Fruit fly (Drosophila melanogaster) whole organism, embryonic: Measurements from ENCODE around the gene chb.
A peak's percentile ranks its signal among the peaks of the same experiment; 100 is the strongest.

ENCODE experiments used
- Adf1 ChIP-seq: fragments of 200-800 bp; sonication (Bioruptor generic); IDR thresholded peaks from 2 replicates; pipeline ENCODE4 v1.3.6; 2022; ENCODE audit warnings: missing biosample characterization, missing genetic modification characterization
- BEAF-32 ChIP-seq: fragments of 200-800 bp; sonication (Bioruptor generic); optimal IDR thresholded peaks from 3 replicates; lab custom pipeline; 2017; ENCODE audit warnings: missing biosample characterization, missing genetic modification characterization, mild to moderate bottlenecking, moderate library complexity, missing genetic modification reagents
- Bteb2 ChIP-seq: fragments of 200-800 bp; sonication (Bioruptor generic); optimal IDR thresholded peaks from 2 replicates; lab custom pipeline; 2016; ENCODE audit warnings: missing biosample characterization, missing genetic modification characterization
- CG10565 ChIP-seq: fragments of 200-800 bp; sonication (Bioruptor generic); optimal IDR thresholded peaks from 3 replicates; lab custom pipeline; 2016; ENCODE audit warnings: missing biosample characterization, mild to moderate bottlenecking, missing genetic modification characterization
- CG11398 ChIP-seq: fragments of 200-800 bp; sonication (Bioruptor generic); optimal IDR thresholded peaks from 2 replicates; lab custom pipeline; 2016; ENCODE audit warnings: missing biosample characterization, missing genetic modification characterization
- CG12071 ChIP-seq: fragments of 200-800 bp; sonication (Bioruptor generic); optimal IDR thresholded peaks from 3 replicates; lab custom pipeline; 2018; ENCODE audit warnings: missing biosample characterization, mild to moderate bottlenecking, missing genetic modification characterization
- CG17361 ChIP-seq: fragments of 200-800 bp; sonication (Bioruptor generic); IDR thresholded peaks from 3 replicates; pipeline ENCODE4 v1.3.6; 2022; ENCODE audit warnings: missing biosample characterization, missing genetic modification characterization
- CG17568 ChIP-seq: fragments of 200-800 bp; sonication (Bioruptor generic); optimal IDR thresholded peaks from 2 replicates; lab custom pipeline; 2018; ENCODE audit warnings: missing biosample characterization, mild to moderate bottlenecking, missing genetic modification characterization, moderate library complexity
- CG18011 ChIP-seq: fragments of 200-800 bp; sonication (Bioruptor generic); optimal IDR thresholded peaks from 2 replicates; lab custom pipeline; 2017; ENCODE audit warnings: missing biosample characterization, missing genetic modification characterization, mild to moderate bottlenecking, moderate library complexity, missing genotype
- CG2116 ChIP-seq: fragments of 200-800 bp; sonication (Bioruptor generic); optimal IDR thresholded peaks from 3 replicates; lab custom pipeline; 2018; ENCODE audit warnings: missing biosample characterization, mild to moderate bottlenecking, missing genetic modification characterization
- CG2889 ChIP-seq: fragments of 200-800 bp; sonication (Bioruptor generic); IDR thresholded peaks from 3 replicates; pipeline ENCODE4 v1.3.6; 2022; ENCODE audit warnings: missing biosample characterization, missing genetic modification characterization
- CG31224 ChIP-seq: fragments of 200-800 bp; sonication (Bioruptor generic); IDR thresholded peaks from 2 replicates; pipeline ENCODE4 v1.3.6; 2022; ENCODE audit warnings: missing biosample characterization, missing genetic modification characterization
- CG7271 ChIP-seq: fragments of 200-800 bp; sonication (Bioruptor generic); optimal IDR thresholded peaks from 2 replicates; lab custom pipeline; 2018; ENCODE audit warnings: missing biosample characterization, mild to moderate bottlenecking, missing genetic modification characterization, moderate library complexity
- CG9437 ChIP-seq: fragments of 200-800 bp; sonication (Bioruptor generic); optimal IDR thresholded peaks from 2 replicates; lab custom pipeline; 2018; ENCODE audit warnings: missing biosample characterization, mild to moderate bottlenecking, missing genetic modification characterization
- CG9797 ChIP-seq: fragments of 200-800 bp; sonication (Bioruptor generic); optimal IDR thresholded peaks from 3 replicates; lab custom pipeline; 2018; ENCODE audit warnings: missing biosample characterization, mild to moderate bottlenecking, missing genetic modification characterization
- CG9817 ChIP-seq: fragments of 200-800 bp; sonication (Bioruptor generic); optimal IDR thresholded peaks from 2 replicates; lab custom pipeline; 2018; ENCODE audit warnings: missing biosample characterization, mild to moderate bottlenecking, missing genetic modification characterization, moderate library complexity
- Dbx ChIP-seq: fragments of 200-800 bp; sonication (Bioruptor generic); IDR thresholded peaks from 3 replicates; pipeline ENCODE4 v1.3.6; 2022; ENCODE audit warnings: missing biosample characterization, missing genetic modification characterization
- Deaf1 ChIP-seq: fragments of 200-800 bp; optimal IDR thresholded peaks from 3 replicates; lab custom pipeline; 2019; ENCODE audit warnings: missing biosample characterization, mild to moderate bottlenecking, missing genetic modification characterization, moderate library complexity
- Doc2 ChIP-seq: fragments of 200-800 bp; sonication (Bioruptor generic); IDR thresholded peaks from 2 replicates; pipeline ENCODE4 v1.3.6; 2022; ENCODE audit warnings: missing biosample characterization, missing genetic modification characterization
- Dp ChIP-seq: fragments of 200-800 bp; sonication (Bioruptor generic); optimal IDR thresholded peaks from 2 replicates; lab custom pipeline; 2018; ENCODE audit warnings: missing biosample characterization, mild to moderate bottlenecking, missing genetic modification characterization, moderate library complexity
- Drgx ChIP-seq: fragments of 200-800 bp; sonication (Bioruptor generic); IDR thresholded peaks from 2 replicates; pipeline ENCODE4 v1.3.6; 2022; ENCODE audit warnings: missing biosample characterization, missing genetic modification characterization
- Eip74EF ChIP-seq, 2 experiments: fragments of 200-800 bp in 1 of 2; fragments of >200 bp in 1 of 2; sonication (Bioruptor generic) in 1 of 2; optimal IDR thresholded peaks; 2 replicates each; lab custom pipeline; 2017 to 2019; ENCODE audit warnings: missing biosample characterization in 2 of 2, missing genetic modification characterization in 2 of 2, mild to moderate bottlenecking in 1 of 2, moderate library complexity in 1 of 2
- Hmr ChIP-seq: fragments of 200-800 bp; sonication (Bioruptor generic); optimal IDR thresholded peaks from 3 replicates; lab custom pipeline; 2017; ENCODE audit warnings: mild to moderate bottlenecking, missing biosample characterization, missing genetic modification reagents, missing genetic modification characterization
- Hmx ChIP-seq: fragments of 200-800 bp; sonication (Bioruptor generic); optimal IDR thresholded peaks from 2 replicates; lab custom pipeline; 2016; ENCODE audit warnings: missing biosample characterization, missing genetic modification characterization
- Hsf ChIP-seq: fragments of 200-800 bp; sonication (Bioruptor generic); optimal IDR thresholded peaks from 3 replicates; lab custom pipeline; 2016; ENCODE audit warnings: missing biosample characterization, missing genetic modification characterization
- Mad ChIP-seq: fragments of 200-800 bp; sonication (Bioruptor generic); optimal IDR thresholded peaks from 2 replicates; lab custom pipeline; 2016; ENCODE audit warnings: missing biosample characterization, missing genetic modification characterization
- Mes4 ChIP-seq: fragments of 200-800 bp; sonication (Bioruptor generic); optimal IDR thresholded peaks from 2 replicates; lab custom pipeline; 2016; ENCODE audit warnings: missing biosample characterization, missing genetic modification characterization
- NfI ChIP-seq: fragments of 200-800 bp; sonication (Bioruptor generic); optimal IDR thresholded peaks from 3 replicates; lab custom pipeline; 2018; ENCODE audit warnings: missing biosample characterization, mild to moderate bottlenecking, missing genetic modification characterization, moderate library complexity
- Pdp1 ChIP-seq, 2 experiments: fragments of 200-800 bp; sonication (Bioruptor generic); optimal IDR thresholded peaks; 3 replicates each; lab custom pipeline; 2016; ENCODE audit warnings: missing biosample characterization in 2 of 2, missing genetic modification characterization in 2 of 2, mild to moderate bottlenecking in 1 of 2, moderate library complexity in 1 of 2
- bigmax ChIP-seq: fragments of 200-800 bp; sonication (Bioruptor generic); optimal IDR thresholded peaks from 2 replicates; lab custom pipeline; 2018; ENCODE audit warnings: missing biosample characterization, mild to moderate bottlenecking, missing genetic modification characterization
- chif ChIP-seq, 2 experiments: fragments of 200-800 bp; sonication (Bioruptor generic); optimal IDR thresholded peaks; 3 replicates each; lab custom pipeline; 2016; ENCODE audit warnings: missing biosample characterization in 2 of 2, missing genetic modification characterization in 2 of 2
- da ChIP-seq: fragments of 200-800 bp; sonication (Bioruptor generic); optimal IDR thresholded peaks from 2 replicates; lab custom pipeline; 2016; ENCODE audit warnings: missing biosample characterization, missing genetic modification characterization
- ems ChIP-seq: fragments of 200-800 bp; sonication (Bioruptor generic); optimal IDR thresholded peaks from 3 replicates; lab custom pipeline; 2016; ENCODE audit warnings: missing biosample characterization, missing genetic modification characterization
- gce ChIP-seq: fragments of 200-800 bp; sonication (Bioruptor generic); IDR thresholded peaks from 3 replicates; pipeline ENCODE4 v1.3.6; 2022; ENCODE audit warnings: missing biosample characterization, missing genetic modification characterization
- grn ChIP-seq: fragments of 200-800 bp; sonication (Bioruptor generic); optimal IDR thresholded peaks from 3 replicates; lab custom pipeline; 2017; ENCODE audit warnings: missing biosample characterization, missing genetic modification characterization
- her ChIP-seq: fragments of 200-800 bp; sonication (Bioruptor generic); optimal IDR thresholded peaks from 2 replicates; lab custom pipeline; 2016; ENCODE audit warnings: missing biosample characterization, missing genetic modification characterization
- hkb ChIP-seq, 2 experiments: fragments of 200-800 bp in 1 of 2; fragments of >200 bp in 1 of 2; sonication (Bioruptor generic) in 1 of 2; IDR thresholded peaks in 1 of 2; optimal IDR thresholded peaks in 1 of 2; 2 replicates each; pipeline versions ENCODE4 v1.3.6 to Lab custom; 2017 to 2022; ENCODE audit warnings: missing biosample characterization in 1 of 2, missing genetic modification characterization in 1 of 2
- maf-S ChIP-seq: fragments of 200-800 bp; sonication (Bioruptor generic); optimal IDR thresholded peaks from 2 replicates; lab custom pipeline; 2016; ENCODE audit warnings: missing biosample characterization, missing genetic modification characterization
- mam ChIP-seq: fragments of 200-800 bp; sonication (Bioruptor generic); optimal IDR thresholded peaks from 3 replicates; lab custom pipeline; 2016; ENCODE audit warnings: missing biosample characterization, missing genetic modification characterization
- pan ChIP-seq, 4 experiments: fragments of >200 bp in 3 of 4; fragments of 200-800 bp in 1 of 4; sonication (Bioruptor generic) in 1 of 4; optimal IDR thresholded peaks in 3 of 4; IDR thresholded peaks in 1 of 4; 2 replicates each; pipeline versions ENCODE4 v1.3.6 to Lab custom; 2017 to 2022; ENCODE audit warnings: missing biosample characterization in 2 of 4, missing genetic modification characterization in 2 of 4, mixed read lengths in 1 of 4
- phol ChIP-seq: fragments of 200-800 bp; sonication (Bioruptor generic); optimal IDR thresholded peaks from 3 replicates; lab custom pipeline; 2018; ENCODE audit warnings: missing biosample characterization, mild to moderate bottlenecking, missing genetic modification characterization, moderate library complexity
- rib ChIP-seq: fragments of 200-800 bp; sonication (Bioruptor generic); IDR thresholded peaks from 2 replicates; pipeline ENCODE4 v1.3.6; 2022; ENCODE audit warnings: missing biosample characterization, missing genetic modification characterization
- row ChIP-seq: fragments of 200-800 bp; sonication (Bioruptor generic); IDR thresholded peaks from 3 replicates; pipeline ENCODE4 v1.3.6; 2022; ENCODE audit warnings: missing biosample characterization, missing genetic modification characterization
- sisA ChIP-seq: fragments of 200-800 bp; sonication (Bioruptor generic); IDR thresholded peaks from 2 replicates; pipeline ENCODE4 v1.3.6; 2022; ENCODE audit warnings: missing biosample characterization, missing genetic modification characterization
- slbo ChIP-seq: fragments of 200-800 bp; sonication (Bioruptor generic); IDR thresholded peaks from 2 replicates; pipeline ENCODE4 v1.3.6; 2022; ENCODE audit warnings: missing biosample characterization, missing genetic modification characterization
- stc ChIP-seq: fragments of 200-800 bp; sonication (Bioruptor generic); IDR thresholded peaks from 2 replicates; pipeline ENCODE4 v1.3.6; 2022; ENCODE audit warnings: missing biosample characterization, missing genetic modification characterization
- twi ChIP-seq: fragments of 200-800 bp; optimal IDR thresholded peaks from 2 replicates; lab custom pipeline; 2019; ENCODE audit warnings: missing biosample characterization, mild to moderate bottlenecking, missing genetic modification characterization, moderate library complexity
- vfl ChIP-seq: fragments of 200-800 bp; sonication (Bioruptor generic); optimal IDR thresholded peaks from 2 replicates; lab custom pipeline; 2016; ENCODE audit warnings: missing biosample characterization, missing genetic modification characterization
- vvl ChIP-seq: fragments of 200-800 bp; sonication (Bioruptor generic); IDR thresholded peaks from 2 replicates; pipeline ENCODE4 v1.3.6; 2022; ENCODE audit warnings: missing biosample characterization, missing genetic modification characterization
- zen ChIP-seq: fragments of 200-800 bp; sonication (Bioruptor generic); optimal IDR thresholded peaks from 3 replicates; lab custom pipeline; 2018; ENCODE audit warnings: missing biosample characterization, mild to moderate bottlenecking, missing genetic modification characterization, moderate library complexity

The chb gene

dm6 chr3L:21196563-21196962 is 23.9 kb downstream of the chb start, which contains the start of the genes Targ3 and park (continued):
- no peak for TF ChIP-seq rib (GFP tag; lab: Robert Waterston, UW)
- TF ChIP-seq Dp (GFP tag; lab: Kevin White, UChicago) = peak; percentile 84
- no peak for TF ChIP-seq sisA (GFP tag; lab: Robert Waterston, UW)
- TF ChIP-seq Drgx (GFP tag; lab: Robert Waterston, UW) = no peak
- no peak for TF ChIP-seq CG10565
- TF ChIP-seq BEAF-32 (GFP tag; lab: Kevin White, UChicago) = peak; percentile 33
- peak; percentile 13 for TF ChIP-seq maf-S (GFP tag; lab: Kevin White, UChicago)
- TF ChIP-seq CG9797 (GFP tag; lab: Kevin White, UChicago) = peak; percentile 9
- TF ChIP-seq CG12071 (GFP tag; lab: Kevin White, UChicago) = no peak
- 0 out of 3 replicates have a peak, but pooled peaks have one; percentile 40 for TF ChIP-seq Dbx
- TF ChIP-seq CG9817 (tag; lab: Kevin White, UChicago) = no peak
- TF ChIP-seq CG9437 (GFP tag; lab: Kevin White, UChicago) = peak; percentile 23
- no peak for TF ChIP-seq CG31224
- no peak for TF ChIP-seq zen
- peak; percentile 55 for TF ChIP-seq NfI (GFP tag; lab: Kevin White, UChicago)
- no peak for TF ChIP-seq Hmx (GFP tag; lab: Kevin White, UChicago)
- TF ChIP-seq chif (GFP tag; optimal IDR thresholded peaks at IDR 0.05; lab: Kevin White, UChicago) = peak; percentile 16 to 17
- TF ChIP-seq pan (optimal IDR thresholded peaks at IDR 0.05; lab: Kevin White, UChicago) = no peak
- TF ChIP-seq pan (GFP tag; optimal IDR thresholded peaks at IDR 0.05 in 1 of 2, IDR thresholded peaks at IDR 0.05 in 1 of 2) = peak in 1 of 2 experiments; percentile 22
- no peak for TF ChIP-seq gce (GFP tag; lab: Robert Waterston, UW)
- peak; percentile 58 for TF ChIP-seq da (GFP tag; lab: Kevin White, UChicago)
- peak; percentile 31 for TF ChIP-seq grn (GFP tag; lab: Kevin White, UChicago)
- TF ChIP-seq CG11398 = peak; percentile 17
- TF ChIP-seq stc (GFP tag; lab: Robert Waterston, UW) = no peak
- peak; percentile 71 for TF ChIP-seq slbo
- TF ChIP-seq row (GFP tag; lab: Robert Waterston, UW) = peak; percentile 34; the same call in 1 of the 3 replicates
- peak; percentile 47 for TF ChIP-seq Mad
- TF ChIP-seq hkb (optimal IDR thresholded peaks at IDR 0.05; lab: Kevin White, UChicago) = peak; percentile 37
- no peak for TF ChIP-seq hkb (GFP tag; IDR thresholded peaks at IDR 0.05; lab: Robert Waterston, UW)
- peak; percentile 35 for TF ChIP-seq CG2116
- peak; percentile 19 for TF ChIP-seq Bteb2 (GFP tag; lab: Kevin White, UChicago)
- peak; percentile 2 for TF ChIP-seq CG18011 (GFP tag; lab: Kevin White, UChicago)
- no peak for TF ChIP-seq Eip74EF (GFP tag; optimal IDR thresholded peaks at IDR 0.05; lab: Kevin White, UChicago)
- TF ChIP-seq Deaf1 (tag; lab: Kevin White, UChicago) = no peak
- no peak for TF ChIP-seq CG2889 (GFP tag; lab: Robert Waterston, UW)
- TF ChIP-seq phol (tag; lab: Kevin White, UChicago) = peak; percentile 15
- TF ChIP-seq Pdp1 (GFP tag; optimal IDR thresholded peaks at IDR 0.05; lab: Kevin White, UChicago) = peak in 1 of 2 experiments; percentile 4
- no peak for TF ChIP-seq twi (tag; lab: Kevin White, UChicago)
- peak; percentile 39 for TF ChIP-seq vvl (GFP tag; lab: Robert Waterston, UW)
- peak; percentile 40 for TF ChIP-seq ems (GFP tag; lab: Kevin White, UChicago)
- TF ChIP-seq Doc2 (GFP tag; lab: Robert Waterston, UW) = no peak
- no peak for TF ChIP-seq bigmax (GFP tag; lab: Kevin White, UChicago)
- no peak for TF ChIP-seq vfl
- TF ChIP-seq her (GFP tag; lab: Kevin White, UChicago) = peak; percentile 30
- TF ChIP-seq Hmr (GFP tag; lab: Kevin White, UChicago) = peak; percentile 49
- no peak for TF ChIP-seq Adf1
- peak; percentile 27 for TF ChIP-seq mam (GFP tag; lab: Kevin White, UChicago)
- no peak for TF ChIP-seq CG17361 (GFP tag; lab: Robert Waterston, UW)
- TF ChIP-seq CG17568 (GFP tag; lab: Kevin White, UChicago) = no peak
- peak; percentile 56 for TF ChIP-seq Hsf (GFP tag; lab: Kevin White, UChicago)
- TF ChIP-seq CG7271 = no peak
- peak; percentile 2 for TF ChIP-seq Mes4 (GFP tag; lab: Kevin White, UChicago)
